Fruit fly (Drosophila melanogaster): ENCODE results near the gene CG14011.

Gene CG14011

DNA sequence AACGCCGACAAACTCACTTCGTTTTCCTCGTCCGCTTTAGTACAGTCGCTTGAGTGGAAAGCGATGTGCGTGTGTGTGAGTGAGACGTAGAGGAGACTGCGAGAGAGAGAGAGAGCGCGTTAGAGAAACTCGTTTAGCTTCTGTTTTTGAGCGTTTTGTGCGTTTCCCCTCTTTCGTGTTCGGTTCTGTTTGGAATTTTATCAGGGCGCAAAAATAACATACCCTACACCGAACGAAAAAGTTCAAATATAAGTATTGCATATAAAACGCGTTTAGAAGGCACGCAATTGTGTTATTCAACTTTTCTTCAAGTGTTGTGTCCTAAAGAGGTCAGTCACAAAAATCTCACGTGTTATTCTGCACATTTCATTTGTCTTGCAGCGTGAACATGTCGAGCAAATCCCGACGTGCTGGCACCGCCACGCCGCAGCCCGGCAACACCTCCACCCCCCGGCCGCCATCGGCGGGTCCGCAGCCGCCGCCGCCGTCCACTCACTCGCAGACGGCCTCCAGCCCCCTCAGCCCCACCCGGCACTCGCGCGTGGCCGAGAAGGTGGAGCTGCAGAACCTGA is 37.9 kb downstream of the CG14011 start:
- TF ChIP-seq Hr39 (GFP tag; optimal IDR thresholded peaks at IDR 0.05) (peak; percentile 32), CG6808 (GFP tag; optimal IDR thresholded peaks at IDR 0.05) (no peak), Sox102F (GFP tag; optimal IDR thresholded peaks at IDR 0.05) (no peak), topi (GFP tag; optimal IDR thresholded peaks at IDR 0.05) (peak; percentile 3), CG3032 (tag; optimal IDR thresholded peaks at IDR 0.05) (peak; percentile 2), salr (GFP tag; optimal IDR thresholded peaks at IDR 0.05) (no peak), CG11762 (GFP tag; optimal IDR thresholded peaks at IDR 0.05; ENCODE audit: insufficient read depth) (peak; percentile 8), Blimp-1 (GFP tag; optimal IDR thresholded peaks at IDR 0.05) (no peak), CG6276 (GFP tag; optimal IDR thresholded peaks at IDR 0.05) (no peak), CG16779 (tag; optimal IDR thresholded peaks at IDR 0.05) (no peak), CG15336 (GFP tag; IDR thresholded peaks at IDR 0.05) (peak; percentile 65), pdm3 (GFP tag; optimal IDR thresholded peaks at IDR 0.05) (peak; percentile 29), achi (GFP tag; optimal IDR thresholded peaks at IDR 0.05) (no peak), OdsH (GFP tag; optimal IDR thresholded peaks at IDR 0.05) (no peak), CG8119 (GFP tag; IDR thresholded peaks at IDR 0.05) (peak; percentile 64; the same call in 2 of the 3 replicates), Eip93F (GFP tag; optimal IDR thresholded peaks at IDR 0.05) (no peak), lz (GFP tag; optimal IDR thresholded peaks at IDR 0.05) (peak; percentile 28), dac (GFP tag; optimal IDR thresholded peaks at IDR 0.05) (peak; percentile 17), CG3919 (GFP tag; optimal IDR thresholded peaks at IDR 0.05) (no peak), Gug (GFP tag; IDR thresholded peaks at IDR 0.05) (peak; percentile 34; the same call in 1 of the 2 replicates), ss (GFP tag; optimal IDR thresholded peaks at IDR 0.05) (peak in 1 of 2 experiments; percentile 43), cyc (GFP tag; optimal IDR thresholded peaks at IDR 0.05) (peak; percentile 33), CG11294 (GFP tag; IDR thresholded peaks at IDR 0.05) (0 out of 2 replicates have a peak, but pooled peaks have one; percentile 20), CG11902 (GFP tag; optimal IDR thresholded peaks at IDR 0.05) (no peak), CG31627 (GFP tag; optimal IDR thresholded peaks at IDR 0.05) (peak; percentile 13), vri (GFP tag; optimal IDR thresholded peaks at IDR 0.05) (no peak), Ets96B (tag; optimal IDR thresholded peaks at IDR 0.05) (peak; percentile 11), Met (GFP tag; optimal IDR thresholded peaks at IDR 0.05) (no peak), Smox (GFP tag; optimal IDR thresholded peaks at IDR 0.05) (peak; percentile 27), Eip78C (GFP tag) (peak; percentile 73), svp (GFP tag) (peak; percentile 54), spab (GFP tag; optimal IDR thresholded peaks at IDR 0.05) (no peak), CG6792 (GFP tag; optimal IDR thresholded peaks at IDR 0.05) (peak; percentile 21), eg (GFP tag; IDR thresholded peaks at IDR 0.05) (peak; percentile 76), CG8632 (GFP tag; optimal IDR thresholded peaks at IDR 0.05) (no peak), CG7368 (GFP tag; optimal IDR thresholded peaks at IDR 0.05) (no peak), net (GFP tag; optimal IDR thresholded peaks at IDR 0.05) (no peak), Eip75B (GFP tag; optimal IDR thresholded peaks at IDR 0.05) (peak; percentile 51), CG1621 (tag; optimal IDR thresholded peaks at IDR 0.05) (no peak), CG6163 (GFP tag; IDR thresholded peaks at IDR 0.05) (peak; percentile 55; the same call in 1 of the 3 replicates), Ets21C (GFP tag; optimal IDR thresholded peaks at IDR 0.05) (no peak), acj6 (GFP tag; optimal IDR thresholded peaks at IDR 0.05) (no peak), CG10669 (GFP tag; optimal IDR thresholded peaks at IDR 0.05) (no peak), esn (GFP tag; optimal IDR thresholded peaks at IDR 0.05) (peak; percentile 24), Lpt (GFP tag; optimal IDR thresholded peaks at IDR 0.05) (peak; percentile 42)
